Worm (Caenorhabditis elegans) whole organism, midembryonic: Measurements from ENCODE around the gene trpp-9.

Experiments
- med-1 ChIP-seq: sonication (generic microtip); optimal IDR thresholded peaks from 2 replicates; lab custom pipeline; 2017; ENCODE audit warnings: missing genetic modification characterization, mild to moderate bottlenecking, missing compliant biosample characterization, antibody characterized with exemption, missing genetic modification reagents; ENCODE audit not compliant: insufficient read depth
- tab-1 ChIP-seq: fragments of 200-800 bp; sonication (Bioruptor generic); IDR thresholded peaks from 2 replicates; pipeline ENCODE4 v1.3.6; 2022; ENCODE audit warnings: missing genetic modification characterization, missing compliant biosample characterization
- ztf-23 ChIP-seq: fragments of 200-800 bp; sonication (Bioruptor generic); IDR thresholded peaks from 2 replicates; pipeline ENCODE4 v1.3.6; 2022; ENCODE audit warnings: missing genetic modification reagents, missing genetic modification characterization, missing compliant biosample characterization

ce11 chrX:11576429-11577088 lies 12.8 kb downstream of the trpp-9 start:
- TF ChIP-seq tab-1 (GFP tag; lab: Robert Waterston, UW) (no peak), ztf-23 (no peak), med-1 (no peak)
